Fruit fly (Drosophila melanogaster) whole organism, embryonic: ENCODE measurements around the gene CG11898.

Experiments
- ATbp ChIP-seq: fragments of 200-800 bp; sonication (Bioruptor generic); optimal IDR thresholded peaks from 2 replicates; lab custom pipeline; 2017; ENCODE audit warnings: missing biosample characterization, mild to moderate bottlenecking, missing genetic modification characterization, missing genetic modification reagents
- Antp ChIP-seq: fragments of 200-800 bp; sonication (Bioruptor generic); optimal IDR thresholded peaks from 3 replicates; lab custom pipeline; 2016; ENCODE audit warnings: missing biosample characterization, missing genetic modification characterization
- B-H1 ChIP-seq: fragments of 200-800 bp; sonication (Bioruptor generic); IDR thresholded peaks from 3 replicates; pipeline ENCODE4 v1.3.6; 2022; ENCODE audit warnings: missing biosample characterization, missing genetic modification characterization
- CG10321 ChIP-seq: fragments of 200-800 bp; sonication (Bioruptor generic); IDR thresholded peaks from 2 replicates; pipeline ENCODE4 v1.3.6; 2022; ENCODE audit warnings: missing biosample characterization, missing genetic modification characterization
- CG11093 ChIP-seq: fragments of 200-800 bp; sonication (Bioruptor generic); IDR thresholded peaks from 3 replicates; pipeline ENCODE4 v1.3.6; 2022; ENCODE audit warnings: missing biosample characterization, missing genetic modification characterization
- CG11247 ChIP-seq: fragments of 200-800 bp; sonication (Bioruptor generic); IDR thresholded peaks from 2 replicates; pipeline ENCODE4 v1.3.6; 2022; ENCODE audit warnings: missing biosample characterization, missing genetic modification characterization
- CG11723 ChIP-seq: fragments of 200-800 bp; sonication (Bioruptor generic); optimal IDR thresholded peaks from 2 replicates; lab custom pipeline; 2017; ENCODE audit warnings: missing biosample characterization, mild to moderate bottlenecking, missing genetic modification characterization
- CG12219 ChIP-seq: fragments of 200-800 bp; sonication (Bioruptor generic); optimal IDR thresholded peaks from 3 replicates; lab custom pipeline; 2018; ENCODE audit warnings: missing biosample characterization, mild to moderate bottlenecking, missing genetic modification characterization
- CG14710 ChIP-seq: fragments of 200-800 bp; sonication (Bioruptor generic); optimal IDR thresholded peaks from 3 replicates; lab custom pipeline; 2019; ENCODE audit warnings: missing biosample characterization, mild to moderate bottlenecking, missing genetic modification characterization, moderate library complexity
- CG15479 ChIP-seq: fragments of 200-800 bp; sonication (Bioruptor generic); optimal IDR thresholded peaks from 3 replicates; lab custom pipeline; 2019; ENCODE audit warnings: missing biosample characterization, mild to moderate bottlenecking, missing genetic modification characterization, moderate library complexity
- CG15514 ChIP-seq: fragments of 200-800 bp; sonication (Bioruptor generic); optimal IDR thresholded peaks from 3 replicates; lab custom pipeline; 2017; ENCODE audit warnings: missing biosample characterization, missing genetic modification characterization, mild to moderate bottlenecking, moderate library complexity, missing genetic modification reagents
- CG15601 ChIP-seq: fragments of 200-800 bp; sonication (Bioruptor generic); optimal IDR thresholded peaks from 3 replicates; lab custom pipeline; 2019; ENCODE audit warnings: missing biosample characterization, mild to moderate bottlenecking, missing genetic modification characterization, moderate library complexity
- CG17361 ChIP-seq: fragments of 200-800 bp; sonication (Bioruptor generic); IDR thresholded peaks from 3 replicates; pipeline ENCODE4 v1.3.6; 2022; ENCODE audit warnings: missing biosample characterization, missing genetic modification characterization
- CG18262 ChIP-seq: fragments of 200-800 bp; optimal IDR thresholded peaks from 3 replicates; lab custom pipeline; 2019; ENCODE audit warnings: missing biosample characterization, mild to moderate bottlenecking, missing genetic modification characterization, moderate library complexity
- CG2120 ChIP-seq: fragments of 200-800 bp; sonication (Bioruptor generic); optimal IDR thresholded peaks from 3 replicates; lab custom pipeline; 2016; ENCODE audit warnings: missing biosample characterization, missing genetic modification characterization
- CG2678 ChIP-seq: fragments of 200-800 bp; sonication (Bioruptor generic); optimal IDR thresholded peaks from 3 replicates; lab custom pipeline; 2019; ENCODE audit warnings: missing biosample characterization, mild to moderate bottlenecking, missing genetic modification characterization, moderate library complexity
- CG4360 ChIP-seq: fragments of 200-800 bp; sonication (Bioruptor generic); IDR thresholded peaks from 2 replicates; pipeline ENCODE4 v1.3.6; 2022; ENCODE audit warnings: missing biosample characterization, missing genetic modification characterization
- CG4730 ChIP-seq: fragments of 200-800 bp; sonication (Bioruptor generic); IDR thresholded peaks from 2 replicates; pipeline ENCODE4 v1.3.6; 2022; ENCODE audit warnings: missing biosample characterization, missing genetic modification characterization
- CG7963 ChIP-seq: fragments of 200-800 bp; sonication (Bioruptor generic); IDR thresholded peaks from 3 replicates; pipeline ENCODE4 v1.3.6; 2022; ENCODE audit warnings: missing biosample characterization, missing genetic modification characterization; ENCODE audit not compliant: partially characterized antibody
- CoRest ChIP-seq: fragments of 200-800 bp; sonication (Bioruptor generic); optimal IDR thresholded peaks from 3 replicates; lab custom pipeline; 2018; ENCODE audit warnings: missing biosample characterization, mild to moderate bottlenecking, missing genetic modification characterization, moderate library complexity
- Dip2 ChIP-seq: fragments of 200-800 bp; sonication (Bioruptor generic); IDR thresholded peaks from 2 replicates; pipeline ENCODE4 v1.3.6; 2022; ENCODE audit warnings: missing biosample characterization, missing genetic modification characterization
- Gsc ChIP-seq: fragments of 200-800 bp; sonication (Bioruptor generic); IDR thresholded peaks from 2 replicates; pipeline ENCODE4 v1.3.6; 2022; ENCODE audit warnings: missing biosample characterization, missing genetic modification characterization
- Hey ChIP-seq: fragments of 200-800 bp; sonication (Bioruptor generic); optimal IDR thresholded peaks from 3 replicates; lab custom pipeline; 2018; ENCODE audit warnings: missing biosample characterization, mild to moderate bottlenecking, missing genetic modification characterization
- PHDP ChIP-seq: fragments of 200-800 bp; sonication (Bioruptor generic); optimal IDR thresholded peaks from 3 replicates; lab custom pipeline; 2018; ENCODE audit warnings: missing biosample characterization, mild to moderate bottlenecking, missing genetic modification characterization, moderate library complexity
- Vsx1 ChIP-seq: fragments of 200-800 bp; sonication (Bioruptor generic); optimal IDR thresholded peaks from 2 replicates; lab custom pipeline; 2017; ENCODE audit warnings: missing biosample characterization, mild to moderate bottlenecking, missing genetic modification characterization, missing genetic modification reagents
- bab2 ChIP-seq: fragments of 200-800 bp; sonication (Bioruptor generic); optimal IDR thresholded peaks from 2 replicates; lab custom pipeline; 2016; ENCODE audit warnings: missing biosample characterization, missing genetic modification characterization
- bcd ChIP-seq: fragments of 200-800 bp; sonication (Bioruptor generic); optimal IDR thresholded peaks from 2 replicates; lab custom pipeline; 2017; ENCODE audit warnings: missing biosample characterization, mild to moderate bottlenecking, missing genetic modification characterization
- bsh ChIP-seq, 2 experiments: fragments of 200-800 bp; sonication (Bioruptor generic); optimal IDR thresholded peaks; 2 replicates each; lab custom pipeline; 2017 to 2018; ENCODE audit warnings: mild to moderate bottlenecking in 2 of 2, missing biosample characterization in 2 of 2, missing genetic modification characterization in 2 of 2, moderate library complexity in 1 of 2
- caup ChIP-seq: fragments of 200-800 bp; sonication (Bioruptor generic); optimal IDR thresholded peaks from 3 replicates; lab custom pipeline; 2017; ENCODE audit warnings: missing biosample characterization, mild to moderate bottlenecking, missing genetic modification characterization, moderate library complexity; ENCODE audit not compliant: severe bottlenecking
- chif ChIP-seq, 2 experiments: fragments of 200-800 bp; sonication (Bioruptor generic); optimal IDR thresholded peaks; 3 replicates each; lab custom pipeline; 2016; ENCODE audit warnings: missing biosample characterization in 2 of 2, missing genetic modification characterization in 2 of 2
- croc ChIP-seq: fragments of 200-800 bp; sonication (Bioruptor generic); conservative IDR thresholded peaks from 3 replicates; pipeline ENCODE4 v1.3.6; 2022; ENCODE audit warnings: missing biosample characterization, missing genetic modification characterization
- dimm ChIP-seq: fragments of 200-800 bp; sonication (Bioruptor generic); IDR thresholded peaks from 2 replicates; pipeline ENCODE4 v1.3.6; 2022; ENCODE audit warnings: missing biosample characterization, missing genetic modification characterization
- dmrt99B ChIP-seq: fragments of 200-800 bp; sonication (Bioruptor generic); optimal IDR thresholded peaks from 2 replicates; lab custom pipeline; 2018; ENCODE audit warnings: missing biosample characterization, mild to moderate bottlenecking, missing genetic modification characterization, moderate library complexity
- dpn ChIP-seq, 2 experiments: fragments of 200-800 bp; sonication (Bioruptor generic); optimal IDR thresholded peaks; 3 replicates each; lab custom pipeline; 2016; ENCODE audit warnings: missing biosample characterization in 2 of 2, missing genetic modification characterization in 2 of 2
- ems ChIP-seq: fragments of 200-800 bp; sonication (Bioruptor generic); optimal IDR thresholded peaks from 3 replicates; lab custom pipeline; 2016; ENCODE audit warnings: missing biosample characterization, missing genetic modification characterization
- grau ChIP-seq: fragments of 200-800 bp; optimal IDR thresholded peaks from 3 replicates; lab custom pipeline; 2019; ENCODE audit warnings: missing biosample characterization, mild to moderate bottlenecking, missing genetic modification characterization, moderate library complexity
- ind ChIP-seq: fragments of 200-800 bp; sonication (Bioruptor generic); optimal IDR thresholded peaks from 3 replicates; lab custom pipeline; 2016; ENCODE audit warnings: missing biosample characterization, missing genetic modification characterization
- kah ChIP-seq: fragments of 200-800 bp; sonication (Bioruptor generic); optimal IDR thresholded peaks from 2 replicates; lab custom pipeline; 2018; ENCODE audit warnings: missing biosample characterization, mild to moderate bottlenecking, missing genetic modification characterization
- lmd ChIP-seq: fragments of 200-800 bp; sonication (Bioruptor generic); IDR thresholded peaks from 2 replicates; pipeline ENCODE4 v1.3.6; 2022; ENCODE audit warnings: missing biosample characterization, missing genetic modification characterization
- maf-S ChIP-seq: fragments of 200-800 bp; sonication (Bioruptor generic); optimal IDR thresholded peaks from 2 replicates; lab custom pipeline; 2016; ENCODE audit warnings: missing biosample characterization, missing genetic modification characterization
- mld ChIP-seq: fragments of 200-800 bp; sonication (Bioruptor generic); IDR thresholded peaks from 3 replicates; pipeline ENCODE4 v1.3.6; 2022; ENCODE audit warnings: missing biosample characterization, missing genetic modification characterization; ENCODE audit not compliant: partially characterized antibody
- pita ChIP-seq: fragments of 200-800 bp; sonication (Bioruptor generic); optimal IDR thresholded peaks from 2 replicates; lab custom pipeline; 2017; ENCODE audit warnings: missing biosample characterization, mild to moderate bottlenecking, missing genetic modification characterization
- prd ChIP-seq, 3 experiments: fragments of >200 bp in 2 of 3; fragments of 200-800 bp in 1 of 3; sonication (Bioruptor generic) in 1 of 3; optimal IDR thresholded peaks in 2 of 3; IDR thresholded peaks in 1 of 3; 2 replicates in 2 of 3; 3 replicates in 1 of 3; pipeline versions ENCODE4 v1.3.6 to Lab custom; 2017 to 2022; ENCODE audit warnings: missing biosample characterization in 1 of 3, missing genetic modification characterization in 1 of 3
- row ChIP-seq: fragments of 200-800 bp; sonication (Bioruptor generic); IDR thresholded peaks from 3 replicates; pipeline ENCODE4 v1.3.6; 2022; ENCODE audit warnings: missing biosample characterization, missing genetic modification characterization
- scrt ChIP-seq: fragments of 200-800 bp; sonication (Bioruptor generic); optimal IDR thresholded peaks from 2 replicates; lab custom pipeline; 2018; ENCODE audit warnings: missing biosample characterization, mild to moderate bottlenecking, missing genetic modification characterization, moderate library complexity
- slou ChIP-seq: fragments of 200-800 bp; sonication (Bioruptor generic); optimal IDR thresholded peaks from 3 replicates; lab custom pipeline; 2016; ENCODE audit warnings: missing biosample characterization, missing genetic modification characterization
- sob ChIP-seq: fragments of 200-800 bp; sonication (Bioruptor generic); IDR thresholded peaks from 2 replicates; pipeline ENCODE4 v1.3.6; 2022; ENCODE audit warnings: missing biosample characterization, missing genetic modification characterization
- ttk ChIP-seq: fragments of 200-800 bp; sonication (Bioruptor generic); IDR thresholded peaks from 2 replicates; pipeline ENCODE4 v2.1.2; 2022; ENCODE audit warnings: missing biosample characterization, missing genetic modification characterization
- unc-4 ChIP-seq: fragments of 200-800 bp; sonication (Bioruptor generic); IDR thresholded peaks from 2 replicates; pipeline ENCODE4 v1.3.6; 2022; ENCODE audit warnings: missing biosample characterization, missing genetic modification characterization; ENCODE audit not compliant: partially characterized antibody
- wor ChIP-seq: fragments of 200-800 bp; sonication (Bioruptor generic); IDR thresholded peaks from 2 replicates; pipeline ENCODE4 v1.3.6; 2022; ENCODE audit warnings: missing biosample characterization, missing genetic modification characterization

The CG11898 gene

dm6 chr3R:29138961-29139527 lies 26.4 kb upstream of the CG11898 start (continued):
- TF ChIP-seq unc-4: no peak
- peak in 1 of 2 experiments; percentile 4 for TF ChIP-seq dpn (GFP tag; optimal IDR thresholded peaks at IDR 0.05; lab: Kevin White, UChicago)
- no peak for TF ChIP-seq Hey
- TF ChIP-seq ems (GFP tag; lab: Kevin White, UChicago): no peak
- no peak for TF ChIP-seq Gsc (GFP tag; lab: Robert Waterston, UW)
- no peak for TF ChIP-seq Dip2
- no peak for TF ChIP-seq chif (GFP tag; optimal IDR thresholded peaks at IDR 0.05; lab: Kevin White, UChicago)
- TF ChIP-seq CG12219 (GFP tag; lab: Kevin White, UChicago): no peak
- no peak for TF ChIP-seq CG2678
- no peak for TF ChIP-seq CG15479 (GFP tag; lab: Kevin White, UChicago)
- TF ChIP-seq bab2 (GFP tag; lab: Kevin White, UChicago): peak; percentile 20
- TF ChIP-seq maf-S (GFP tag; lab: Kevin White, UChicago): no peak
- TF ChIP-seq CoRest (tag; lab: Kevin White, UChicago): peak; percentile 3
- no peak for TF ChIP-seq dmrt99B (tag; lab: Kevin White, UChicago)
- peak in 1 of 2 experiments; percentile 9 for TF ChIP-seq bsh (GFP tag; optimal IDR thresholded peaks at IDR 0.05; lab: Kevin White, UChicago)
- no peak for TF ChIP-seq CG4730 (GFP tag; lab: Robert Waterston, UW)
- no peak for TF ChIP-seq CG14710 (tag; lab: Kevin White, UChicago)
- no peak for TF ChIP-seq mld (GFP tag; lab: Robert Waterston, UW)
- TF ChIP-seq kah (GFP tag; lab: Kevin White, UChicago): no peak
- TF ChIP-seq lmd (GFP tag; lab: Robert Waterston, UW): peak; percentile 38; the same call in 1 of the 2 replicates
- TF ChIP-seq B-H1 (GFP tag; lab: Robert Waterston, UW): no peak
- peak; percentile 39 for TF ChIP-seq grau (tag; lab: Kevin White, UChicago)
- no peak for TF ChIP-seq PHDP (tag; lab: Kevin White, UChicago)
- TF ChIP-seq CG15514 (GFP tag; lab: Kevin White, UChicago): no peak
- TF ChIP-seq CG11723 (GFP tag; lab: Kevin White, UChicago): no peak
- no peak for TF ChIP-seq scrt (GFP tag; lab: Kevin White, UChicago)
- TF ChIP-seq CG10321 (GFP tag; lab: Robert Waterston, UW): no peak
- no peak for TF ChIP-seq CG11247 (GFP tag; lab: Robert Waterston, UW)
- no peak for TF ChIP-seq Antp (GFP tag; lab: Kevin White, UChicago)
- no peak for TF ChIP-seq sob (GFP tag; lab: Robert Waterston, UW)
- TF ChIP-seq dimm (GFP tag; lab: Robert Waterston, UW): no peak
- no peak for TF ChIP-seq CG11093 (GFP tag; lab: Robert Waterston, UW)
- no peak for TF ChIP-seq caup (GFP tag; lab: Kevin White, UChicago)
- TF ChIP-seq prd (optimal IDR thresholded peaks at IDR 0.05; lab: Kevin White, UChicago): no peak
- peak; percentile 35; the same call in 1 of the 3 replicates for TF ChIP-seq prd (GFP tag; IDR thresholded peaks at IDR 0.05; lab: Robert Waterston, UW)
- no peak for TF ChIP-seq CG7963 (GFP tag; lab: Robert Waterston, UW)
- no peak for TF ChIP-seq wor (GFP tag; lab: Robert Waterston, UW)
- no peak for TF ChIP-seq ttk (GFP tag; lab: Robert Waterston, UW)
- no peak for TF ChIP-seq CG15601
- TF ChIP-seq ind (GFP tag; lab: Kevin White, UChicago): peak; percentile 19
- peak; percentile 40 for TF ChIP-seq CG2120 (GFP tag; lab: Kevin White, UChicago)
- TF ChIP-seq CG18262 (tag; lab: Kevin White, UChicago): no peak
- TF ChIP-seq croc (GFP tag; lab: Robert Waterston, UW): no peak
- TF ChIP-seq bcd (GFP tag; lab: Kevin White, UChicago): no peak
- TF ChIP-seq Vsx1 (GFP tag; lab: Kevin White, UChicago): no peak
- TF ChIP-seq CG4360 (GFP tag; lab: Robert Waterston, UW): no peak
- TF ChIP-seq slou: no peak
- peak; percentile 60 for TF ChIP-seq row (GFP tag; lab: Robert Waterston, UW)
- TF ChIP-seq CG17361: 0 out of 3 replicates have a peak, but pooled peaks have one; percentile 25
- no peak for TF ChIP-seq pita (GFP tag; lab: Kevin White, UChicago)
- no peak for TF ChIP-seq ATbp (GFP tag; lab: Kevin White, UChicago)
